Worm (Caenorhabditis elegans) whole organism, L4 larva: ENCODE results near the gene Y75B12B.13.

Experiments
- D1046.2 ChIP-seq: fragments of 200-800 bp; sonication (Bioruptor generic); IDR thresholded peaks from 2 replicates; pipeline ENCODE4 v1.3.6; 2022; ENCODE audit warnings: missing genetic modification characterization, missing compliant biosample characterization
- F10B5.3 ChIP-seq: sonication (generic microtip); optimal IDR thresholded peaks from 2 replicates; lab custom pipeline; 2016; ENCODE audit warnings: mild to moderate bottlenecking, missing genetic modification characterization, missing compliant biosample characterization
- F37D6.2 ChIP-seq: sonication (generic microtip); optimal IDR thresholded peaks from 2 replicates; lab custom pipeline; 2016; ENCODE audit warnings: mild to moderate bottlenecking, missing genetic modification characterization, missing compliant biosample characterization
- F44E2.7 ChIP-seq: fragments of 200-800 bp; sonication (Bioruptor generic); IDR thresholded peaks from 2 replicates; pipeline ENCODE4 v2.1.2; 2022; ENCODE audit warnings: missing genetic modification characterization, missing compliant biosample characterization
- F49E8.2 ChIP-seq: sonication (generic microtip); optimal IDR thresholded peaks from 2 replicates; lab custom pipeline; 2016; ENCODE audit warnings: missing compliant biosample characterization, mild to moderate bottlenecking, missing genetic modification characterization, borderline replicate concordance
- T26A8.4 ChIP-seq: fragments of 200-800 bp; sonication (Bioruptor generic); IDR thresholded peaks from 2 replicates; pipeline ENCODE4 v1.3.6; 2022; ENCODE audit warnings: missing genetic modification characterization, missing compliant biosample characterization
- Y5F2A.4 ChIP-seq: fragments of 200-800 bp; sonication (Bioruptor generic); optimal IDR thresholded peaks from 2 replicates; lab custom pipeline; 2018; ENCODE audit warnings: mild to moderate bottlenecking, missing genetic modification characterization, missing compliant biosample characterization
- ZK337.2 ChIP-seq: fragments of 200-800 bp; sonication (Bioruptor generic); IDR thresholded peaks from 2 replicates; pipeline ENCODE4 v1.3.6; 2022; ENCODE audit warnings: missing genetic modification reagents, missing genetic modification characterization, missing compliant biosample characterization
- ZK546.5 ChIP-seq, 2 experiments: sonication (generic microtip); optimal IDR thresholded peaks; 2 replicates each; lab custom pipeline; 2017; ENCODE audit warnings: missing biosample characterization in 2 of 2, missing genetic modification characterization in 2 of 2
- aha-1 ChIP-seq: fragments of 150-350 bp; peaks from one replicate; lab custom pipeline; 2014; ENCODE audit warnings: missing biosample characterization, missing genetic modification characterization
- arid-1 ChIP-seq: fragments of 200-800 bp; sonication (Bioruptor generic); conservative IDR thresholded peaks from 2 replicates; pipeline ENCODE4 v1.3.6; 2022; ENCODE audit warnings: missing genetic modification reagents, missing genetic modification characterization, missing compliant biosample characterization
- ceh-20 ChIP-seq: fragments of 200-800 bp; sonication (Bioruptor generic); IDR thresholded peaks from 2 replicates; pipeline ENCODE4 v1.3.6; 2022; ENCODE audit warnings: missing genetic modification reagents, missing genetic modification characterization, missing compliant biosample characterization
- ceh-44 ChIP-seq: fragments of 200-800 bp; sonication (Bioruptor generic); IDR thresholded peaks from 2 replicates; pipeline ENCODE4 v1.3.6; 2022; ENCODE audit warnings: missing genetic modification reagents, missing genetic modification characterization, missing compliant biosample characterization
- ceh-62 ChIP-seq: sonication (generic microtip); optimal IDR thresholded peaks from 2 replicates; lab custom pipeline; 2017; ENCODE audit warnings: missing biosample characterization, missing genetic modification characterization
- ceh-82 ChIP-seq: sonication (generic microtip); optimal IDR thresholded peaks from 2 replicates; lab custom pipeline; 2017; ENCODE audit warnings: missing biosample characterization, missing genetic modification characterization
- ces-1 ChIP-seq: fragments of 150-350 bp; sonication (generic microtip); optimal IDR thresholded peaks from 4 replicates; lab custom pipeline; 2014; ENCODE audit warnings: missing biosample characterization, missing genetic modification reagents, missing genetic modification characterization
- ctbp-1 ChIP-seq: fragments of 200-800 bp; sonication (Bioruptor generic); IDR thresholded peaks from 2 replicates; pipeline ENCODE4 v1.3.6; 2022; ENCODE audit warnings: missing genetic modification reagents, missing genetic modification characterization, missing compliant biosample characterization
- daf-12 ChIP-seq: fragments of 150-350 bp; optimal IDR thresholded peaks from 2 replicates; lab custom pipeline; 2014; ENCODE audit warnings: missing biosample characterization, missing genetic modification reagents, missing genetic modification characterization
- daf-16 ChIP-seq, 3 experiments: sonication (generic microtip); optimal IDR thresholded peaks; 2 replicates each; lab custom pipeline; 2016 to 2017; ENCODE audit warnings: missing genetic modification characterization in 3 of 3, missing genetic modification reagents in 3 of 3, mild to moderate bottlenecking in 2 of 3, missing compliant biosample characterization in 2 of 3, missing biosample characterization in 1 of 3, moderate library complexity in 1 of 3
- daf-8 ChIP-seq: fragments of 200-800 bp; sonication (Bioruptor generic); IDR thresholded peaks from 2 replicates; pipeline ENCODE4 v1.3.6; 2022; ENCODE audit warnings: missing genetic modification characterization, missing compliant biosample characterization
- dve-1 ChIP-seq: sonication (generic microtip); optimal IDR thresholded peaks from 2 replicates; lab custom pipeline; 2017; ENCODE audit warnings: antibody characterized with exemption, mild to moderate bottlenecking, missing genetic modification characterization, missing compliant biosample characterization; ENCODE audit not compliant: insufficient read depth
- egl-27 ChIP-seq: sonication (generic microtip); optimal IDR thresholded peaks from 3 replicates; lab custom pipeline; 2017; ENCODE audit warnings: missing biosample characterization, missing genetic modification reagents, missing genetic modification characterization
- fos-1 ChIP-seq: fragments of 150-350 bp; optimal IDR thresholded peaks from 2 replicates; lab custom pipeline; 2014; ENCODE audit warnings: missing biosample characterization, missing genetic modification characterization
- gei-8 ChIP-seq: fragments of 200-800 bp; sonication (Bioruptor generic); optimal IDR thresholded peaks from 2 replicates; lab custom pipeline; 2018; ENCODE audit warnings: mild to moderate bottlenecking, missing genetic modification characterization, missing compliant biosample characterization
- hlh-11 ChIP-seq: fragments of 200-800 bp; sonication (Bioruptor generic); optimal IDR thresholded peaks from 2 replicates; lab custom pipeline; 2018; ENCODE audit warnings: mild to moderate bottlenecking, missing genetic modification characterization, missing compliant biosample characterization
- hmg-1.1 ChIP-seq: fragments of 200-800 bp; sonication (Bioruptor generic); IDR thresholded peaks from 2 replicates; pipeline ENCODE4 v1.3.6; 2022; ENCODE audit warnings: missing genetic modification reagents, missing genetic modification characterization, missing compliant biosample characterization
- jun-1 ChIP-seq: fragments of 150-350 bp; optimal IDR thresholded peaks from 2 replicates; lab custom pipeline; 2014; ENCODE audit warnings: missing biosample characterization, missing genetic modification reagents, missing genetic modification characterization
- lin-13 ChIP-seq: fragments of 150-350 bp; optimal IDR thresholded peaks from 2 replicates; lab custom pipeline; 2014; ENCODE audit warnings: missing biosample characterization, missing genetic modification reagents, missing genetic modification characterization
- lsy-2 ChIP-seq, 2 experiments: fragments of 150-350 bp in 1 of 2; sonication (generic microtip) in 1 of 2; optimal IDR thresholded peaks; 2 replicates each; lab custom pipeline; 2014 to 2017; ENCODE audit warnings: missing biosample characterization in 2 of 2, missing genetic modification characterization in 2 of 2
- madf-5 ChIP-seq, 2 experiments: fragments of 200-800 bp; sonication (Bioruptor generic); IDR thresholded peaks; 2 replicates each; pipeline ENCODE4 v1.3.6; 2022; ENCODE audit warnings: missing compliant biosample characterization in 2 of 2, missing genetic modification characterization in 2 of 2
- mdt-29 ChIP-seq: fragments of 200-800 bp; sonication (Bioruptor generic); IDR thresholded peaks from 2 replicates; pipeline ENCODE4 v1.3.6; 2022; ENCODE audit warnings: missing genetic modification reagents, missing genetic modification characterization, missing compliant biosample characterization
- nhr-11 ChIP-seq: fragments of 150-350 bp; optimal IDR thresholded peaks from 2 replicates; lab custom pipeline; 2014; ENCODE audit warnings: missing biosample characterization, missing genetic modification characterization
- nhr-237 ChIP-seq: sonication (generic microtip); optimal IDR thresholded peaks from 2 replicates; lab custom pipeline; 2017; ENCODE audit warnings: missing biosample characterization, missing genetic modification characterization
- nhr-25 ChIP-seq: sonication (generic microtip); optimal IDR thresholded peaks from 2 replicates; lab custom pipeline; 2017; ENCODE audit warnings: missing genetic modification characterization, mild to moderate bottlenecking, missing compliant biosample characterization, antibody characterized with exemption, moderate library complexity, borderline replicate concordance; ENCODE audit not compliant: insufficient read depth
- nhr-28 ChIP-seq: fragments of 150-350 bp; optimal IDR thresholded peaks from 2 replicates; lab custom pipeline; 2014; ENCODE audit warnings: missing biosample characterization, missing genetic modification characterization
- nhr-41 ChIP-seq: fragments of 200-800 bp; sonication (Bioruptor generic); IDR thresholded peaks from 2 replicates; pipeline ENCODE4 v1.3.6; 2022; ENCODE audit warnings: missing genetic modification reagents, missing genetic modification characterization, missing compliant biosample characterization
- pha-4 ChIP-seq, 2 experiments: fragments of 150-350 bp in 1 of 2; fragments of 200-800 bp in 1 of 2; sonication (Bioruptor generic) in 1 of 2; IDR thresholded peaks in 1 of 2; optimal IDR thresholded peaks in 1 of 2; 2 replicates each; pipeline versions ENCODE4 v1.3.6 to Lab custom; 2014 to 2022; ENCODE audit warnings: missing genetic modification characterization in 2 of 2, missing genetic modification reagents in 2 of 2, missing biosample characterization in 1 of 2, missing compliant biosample characterization in 1 of 2
- pqm-1 ChIP-seq: sonication (generic microtip); optimal IDR thresholded peaks from 2 replicates; lab custom pipeline; 2017; ENCODE audit warnings: missing biosample characterization, missing genetic modification characterization
- snpc-1.2 ChIP-seq: fragments of 200-800 bp; sonication (Bioruptor generic); IDR thresholded peaks from 2 replicates; pipeline ENCODE4 v1.3.6; 2022; ENCODE audit warnings: missing genetic modification reagents, missing genetic modification characterization, missing compliant biosample characterization
- snpc-4 ChIP-seq: fragments of 150-350 bp; optimal IDR thresholded peaks from 2 replicates; lab custom pipeline; 2014; ENCODE audit warnings: missing biosample characterization, missing genetic modification characterization
- spr-3 ChIP-seq: fragments of 200-800 bp; sonication (Bioruptor generic); optimal IDR thresholded peaks from 2 replicates; lab custom pipeline; 2018; ENCODE audit warnings: mild to moderate bottlenecking, missing genetic modification characterization, missing compliant biosample characterization
- tra-1 ChIP-seq: fragments of 200-800 bp; sonication (Bioruptor generic); IDR thresholded peaks from 2 replicates; pipeline ENCODE4 v1.3.6; 2022; ENCODE audit warnings: missing genetic modification reagents, missing genetic modification characterization, missing compliant biosample characterization
- unc-39 ChIP-seq: sonication (generic microtip); optimal IDR thresholded peaks from 2 replicates; lab custom pipeline; 2017; ENCODE audit warnings: missing biosample characterization, missing genetic modification characterization
- vab-7 ChIP-seq: fragments of 200-800 bp; sonication (Bioruptor generic); IDR thresholded peaks from 2 replicates; pipeline ENCODE4 v1.3.6; 2022; ENCODE audit warnings: missing genetic modification reagents, missing genetic modification characterization, missing compliant biosample characterization
- zip-11 ChIP-seq: fragments of 200-800 bp; sonication (Bioruptor generic); IDR thresholded peaks from 2 replicates; pipeline ENCODE4 v1.3.6; 2022; ENCODE audit warnings: missing genetic modification characterization, missing compliant biosample characterization
- zip-2 ChIP-seq: fragments of 150-350 bp; optimal IDR thresholded peaks from 2 replicates; lab custom pipeline; 2014; ENCODE audit warnings: missing biosample characterization, missing genetic modification characterization
- ztf-7 ChIP-seq: fragments of 150-350 bp; optimal IDR thresholded peaks from 2 replicates; lab custom pipeline; 2014; ENCODE audit warnings: missing biosample characterization, missing genetic modification characterization

The Y75B12B.13 gene

DNA sequence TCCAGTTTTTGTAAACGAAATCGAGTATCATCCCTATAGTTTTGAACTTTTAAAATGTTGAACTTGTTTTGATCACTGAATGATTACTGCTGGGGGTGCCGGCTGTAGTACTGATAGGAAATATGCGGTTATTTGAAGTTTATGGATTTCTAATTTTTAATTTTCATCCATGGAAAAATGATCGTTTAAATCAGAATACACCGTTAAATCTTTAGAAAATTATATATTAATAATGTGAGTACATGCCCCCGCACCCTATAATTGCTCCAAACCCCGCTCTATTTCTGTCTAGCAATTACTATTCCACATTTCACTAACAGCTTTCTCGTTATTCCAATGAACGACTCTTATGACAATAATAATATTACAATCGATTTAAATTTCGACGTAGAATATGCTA, 6.0 kb upstream of the Y75B12B.13 start, which contains the start of gene Y75B12B.10:
Gene Y75B12B.10 (plus strand): TSS at position 301 of the 400 bp plus-strand sequence.
- TF ChIP-seq gei-8 (GFP tag; lab: Kevin White, UChicago) (no peak), ceh-44 (no peak), nhr-237 (no peak), dve-1 (tag; lab: Kevin White, UChicago) (no peak), nhr-11 (tag; lab: Kevin White, UChicago) (no peak), ztf-7 (no peak), pha-4 (GFP tag; IDR thresholded peaks at IDR 0.05; lab: Robert Waterston, UW) (no peak), pha-4 (tag; optimal IDR thresholded peaks at IDR 0.05; lab: Kevin White, UChicago) (no peak), nhr-28 (tag; lab: Kevin White, UChicago) (no peak)

ce11 chrV:15197955-15198354, 4.1 kb upstream of the Y75B12B.13 start, which contains the start of gene srw-1:
TSS of gene srw-1 (plus strand) at chrV:15198255.
- TF ChIP-seq ces-1 (GFP tag; lab: Kevin White, UChicago) (no peak), ctbp-1 (no peak), arid-1 (GFP tag; lab: Robert Waterston, UW) (no peak), nhr-41 (GFP tag; lab: Robert Waterston, UW) (no peak)

DNA sequence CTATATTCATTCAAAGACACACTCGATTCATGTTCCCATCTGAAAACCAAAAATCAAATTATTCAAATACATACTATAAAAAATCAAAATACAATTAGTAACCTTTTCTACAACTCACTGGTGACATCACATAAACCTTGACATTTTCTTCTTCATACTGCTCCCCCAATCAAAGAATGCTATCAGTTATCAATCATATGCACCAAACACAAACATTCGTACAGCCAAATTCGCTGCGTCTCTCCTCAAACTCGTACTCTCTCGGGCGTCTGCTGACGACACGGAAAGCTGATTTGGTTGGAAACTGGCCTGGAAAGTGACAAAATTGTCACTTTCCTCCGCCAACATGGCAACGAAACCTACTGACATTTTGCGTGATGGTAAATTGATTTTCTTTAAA, 1.4 kb downstream of the Y75B12B.13 start, which contains the start of gene plc-2:
Gene plc-2 (plus strand): TSS at position 196 of the 400 bp plus-strand sequence.
- TF ChIP-seq lin-13 (GFP tag; lab: Kevin White, UChicago) (no peak), nhr-25 (no peak), spr-3 (GFP tag; lab: Kevin White, UChicago) (no peak), tra-1 (GFP tag; lab: Robert Waterston, UW) (no peak), lsy-2 (tag; optimal IDR thresholded peaks at IDR 0.05; lab: Kevin White, UChicago) (no peak), hlh-11 (tag; lab: Kevin White, UChicago) (peak; percentile 88), F44E2.7 (GFP tag; lab: Robert Waterston, UW) (no peak), snpc-1.2 (GFP tag; lab: Robert Waterston, UW) (no peak), Y5F2A.4 (GFP tag; lab: Kevin White, UChicago) (no peak), daf-8 (GFP tag; lab: Robert Waterston, UW) (no peak), T26A8.4 (GFP tag; lab: Robert Waterston, UW) (no peak), gei-8 (GFP tag; lab: Kevin White, UChicago) (no peak), pqm-1 (peak; percentile 84), madf-5 (GFP tag; IDR thresholded peaks at IDR 0.05; lab: Robert Waterston, UW) (no peak), snpc-4 (tag; lab: Kevin White, UChicago) (no peak), aha-1 (tag; lab: Kevin White, UChicago) (no peak), F49E8.2 (tag; lab: Kevin White, UChicago) (no peak), ceh-20 (GFP tag; lab: Robert Waterston, UW) (no peak), D1046.2 (GFP tag; lab: Robert Waterston, UW) (no peak), fos-1 (tag; lab: Kevin White, UChicago) (no peak), mdt-29 (no peak), F37D6.2 (tag; lab: Kevin White, UChicago) (no peak), pha-4 (GFP tag; IDR thresholded peaks at IDR 0.05; lab: Robert Waterston, UW) (no peak), pha-4 (tag; optimal IDR thresholded peaks at IDR 0.05; lab: Kevin White, UChicago) (peak; percentile 32), nhr-41 (GFP tag; lab: Robert Waterston, UW) (no peak), egl-27 (tag; lab: Kevin White, UChicago) (no peak), ctbp-1 (no peak), F10B5.3 (no peak), jun-1 (tag; lab: Kevin White, UChicago) (no peak), ceh-44 (no peak), vab-7 (GFP tag; lab: Robert Waterston, UW) (no peak), ZK337.2 (GFP tag; lab: Robert Waterston, UW) (no peak), nhr-237 (no peak), ceh-62 (tag; lab: Kevin White, UChicago) (no peak), unc-39 (tag; lab: Kevin White, UChicago) (no peak), daf-16 (GFP tag; optimal IDR thresholded peaks at IDR 0.05; lab: Kevin White, UChicago) (no peak), daf-16 (tag; optimal IDR thresholded peaks at IDR 0.05; lab: Kevin White, UChicago) (peak; percentile 44), ceh-82 (no peak), daf-12 (no peak), hmg-1.1 (GFP tag; lab: Robert Waterston, UW) (no peak), zip-2 (tag; lab: Kevin White, UChicago) (no peak), zip-11 (GFP tag; lab: Robert Waterston, UW) (no peak), ZK546.5 (tag; optimal IDR thresholded peaks at IDR 0.05; lab: Kevin White, UChicago) (no peak)
